Fruit fly (Drosophila melanogaster) whole organism, embryonic: ENCODE data around the gene CG9044.

Experiments used
- CG10431 ChIP-seq: fragments of 200-800 bp; sonication (Bioruptor generic); optimal IDR thresholded peaks from 3 replicates; lab custom pipeline; 2018; ENCODE audit warnings: missing biosample characterization, mild to moderate bottlenecking, missing genetic modification characterization
- CG11085 ChIP-seq: fragments of 200-800 bp; sonication (Bioruptor generic); IDR thresholded peaks from 2 replicates; pipeline ENCODE4 v1.3.6; 2022; ENCODE audit warnings: missing biosample characterization, missing genetic modification characterization
- CG11696 ChIP-seq: fragments of 200-800 bp; sonication (Bioruptor generic); IDR thresholded peaks from 2 replicates; pipeline ENCODE4 v1.3.6; 2022; ENCODE audit warnings: missing biosample characterization, missing genetic modification characterization
- CG13123 ChIP-seq: fragments of 200-800 bp; sonication (Bioruptor generic); optimal IDR thresholded peaks from 2 replicates; lab custom pipeline; 2016; ENCODE audit warnings: missing biosample characterization, missing genetic modification characterization
- CG13424 ChIP-seq: fragments of 200-800 bp; sonication (Bioruptor generic); optimal IDR thresholded peaks from 2 replicates; lab custom pipeline; 2019; ENCODE audit warnings: missing biosample characterization, mild to moderate bottlenecking, missing genetic modification characterization, moderate library complexity
- CG1529 ChIP-seq: fragments of 200-800 bp; sonication (Bioruptor generic); optimal IDR thresholded peaks from 3 replicates; lab custom pipeline; 2018; ENCODE audit warnings: missing biosample characterization, missing genetic modification characterization
- CG16779 ChIP-seq: fragments of 200-800 bp; sonication (Bioruptor generic); IDR thresholded peaks from 2 replicates; pipeline ENCODE4 v1.3.6; 2022; ENCODE audit warnings: missing biosample characterization, missing genetic modification characterization
- CG16863 ChIP-seq: fragments of 200-800 bp; sonication (Bioruptor generic); optimal IDR thresholded peaks from 3 replicates; lab custom pipeline; 2016; ENCODE audit warnings: missing biosample characterization, missing genetic modification characterization
- CG17385 ChIP-seq: fragments of 200-800 bp; sonication (Bioruptor generic); optimal IDR thresholded peaks from 3 replicates; lab custom pipeline; 2018; ENCODE audit warnings: missing biosample characterization, mild to moderate bottlenecking, missing genetic modification characterization
- CG18011 ChIP-seq: fragments of 200-800 bp; sonication (Bioruptor generic); optimal IDR thresholded peaks from 2 replicates; lab custom pipeline; 2017; ENCODE audit warnings: missing biosample characterization, missing genetic modification characterization, mild to moderate bottlenecking, moderate library complexity, missing genotype
- CG2199 ChIP-seq: fragments of 200-800 bp; sonication (Bioruptor generic); IDR thresholded peaks from 3 replicates; pipeline ENCODE4 v1.3.6; 2022; ENCODE audit warnings: missing biosample characterization, missing genetic modification characterization
- CG2712 ChIP-seq: fragments of 200-800 bp; optimal IDR thresholded peaks from 3 replicates; lab custom pipeline; 2019; ENCODE audit warnings: missing biosample characterization, mild to moderate bottlenecking, missing genetic modification characterization, moderate library complexity
- CG2889 ChIP-seq: fragments of 200-800 bp; sonication (Bioruptor generic); IDR thresholded peaks from 3 replicates; pipeline ENCODE4 v1.3.6; 2022; ENCODE audit warnings: missing biosample characterization, missing genetic modification characterization
- CG30403 ChIP-seq: fragments of 200-800 bp; sonication (Bioruptor generic); optimal IDR thresholded peaks from 3 replicates; lab custom pipeline; 2016; ENCODE audit warnings: missing biosample characterization, missing genetic modification characterization
- CG43689 ChIP-seq: fragments of 200-800 bp; sonication (Bioruptor generic); IDR thresholded peaks from 2 replicates; pipeline ENCODE4 v1.3.6; 2022; ENCODE audit warnings: missing biosample characterization, missing genetic modification characterization
- CG6683 ChIP-seq: fragments of 200-800 bp; sonication (Bioruptor generic); optimal IDR thresholded peaks from 2 replicates; lab custom pipeline; 2017; ENCODE audit warnings: missing biosample characterization, mild to moderate bottlenecking, missing genetic modification characterization, missing genetic modification reagents
- CG9215 ChIP-seq: fragments of 200-800 bp; sonication (Bioruptor generic); IDR thresholded peaks from 2 replicates; pipeline ENCODE4 v1.3.6; 2022; ENCODE audit warnings: missing biosample characterization, missing genetic modification characterization
- D19B ChIP-seq: fragments of 200-800 bp; sonication (Bioruptor generic); optimal IDR thresholded peaks from 2 replicates; lab custom pipeline; 2017; ENCODE audit warnings: missing biosample characterization, mild to moderate bottlenecking, missing genetic modification characterization
- HLH4C ChIP-seq: fragments of 200-800 bp; sonication (Bioruptor generic); IDR thresholded peaks from 3 replicates; pipeline ENCODE4 v1.3.6; 2022; ENCODE audit warnings: missing biosample characterization, missing genetic modification characterization; ENCODE audit not compliant: partially characterized antibody
- Hr39 ChIP-seq: fragments of >200 bp; optimal IDR thresholded peaks from 2 replicates; lab custom pipeline; 2017
- Hr51 ChIP-seq, 2 experiments: fragments of 200-800 bp; sonication (Bioruptor generic); optimal IDR thresholded peaks; 2 replicates in 1 of 2; 3 replicates in 1 of 2; lab custom pipeline; 2016 to 2018; ENCODE audit warnings: missing biosample characterization in 2 of 2, missing genetic modification characterization in 2 of 2, mild to moderate bottlenecking in 1 of 2, moderate library complexity in 1 of 2
- Hr78 ChIP-seq, 2 experiments: fragments of 200-800 bp in 1 of 2; fragments of >200 bp in 1 of 2; sonication (Bioruptor generic) in 1 of 2; optimal IDR thresholded peaks; 2 replicates each; lab custom pipeline; 2017 to 2019; ENCODE audit warnings: missing biosample characterization in 2 of 2, missing genetic modification characterization in 2 of 2, mild to moderate bottlenecking in 1 of 2, moderate library complexity in 1 of 2
- Kr ChIP-seq: fragments of 200-800 bp; sonication (Bioruptor generic); optimal IDR thresholded peaks from 2 replicates; lab custom pipeline; 2017; ENCODE audit warnings: missing biosample characterization, mild to moderate bottlenecking, missing genetic modification characterization
- Med ChIP-seq: fragments of 200-800 bp; sonication (Bioruptor generic); peaks from one replicate; lab custom pipeline; 2016; ENCODE audit warnings: missing biosample characterization, missing genetic modification characterization, mild to moderate bottlenecking, inconsistent platforms, moderate library complexity
- Mrtf ChIP-seq: fragments of 200-800 bp; sonication (Bioruptor generic); IDR thresholded peaks from 3 replicates; pipeline ENCODE4 v1.3.6; 2022; ENCODE audit warnings: missing biosample characterization, missing genetic modification characterization
- Myb ChIP-seq: fragments of 200-800 bp; sonication (Bioruptor generic); optimal IDR thresholded peaks from 2 replicates; lab custom pipeline; 2016; ENCODE audit warnings: missing biosample characterization, missing genetic modification characterization
- Nf-YA ChIP-seq: fragments of 200-800 bp; sonication (Bioruptor generic); IDR thresholded peaks from 2 replicates; pipeline ENCODE4 v1.3.6; 2022; ENCODE audit warnings: missing biosample characterization, missing genetic modification characterization
- Pdp1 ChIP-seq, 2 experiments: fragments of 200-800 bp; sonication (Bioruptor generic); optimal IDR thresholded peaks; 3 replicates each; lab custom pipeline; 2016; ENCODE audit warnings: missing biosample characterization in 2 of 2, missing genetic modification characterization in 2 of 2, mild to moderate bottlenecking in 1 of 2, moderate library complexity in 1 of 2
- ara ChIP-seq: fragments of 200-800 bp; sonication (Bioruptor generic); IDR thresholded peaks from 2 replicates; pipeline ENCODE4 v1.3.6; 2022; ENCODE audit warnings: missing biosample characterization, missing genetic modification characterization
- crol ChIP-seq: fragments of 200-800 bp; sonication (Bioruptor generic); IDR thresholded peaks from 2 replicates; pipeline ENCODE4 v1.3.6; 2022; ENCODE audit warnings: missing biosample characterization, missing genetic modification characterization
- fu2 ChIP-seq: fragments of 200-800 bp; sonication (Bioruptor generic); optimal IDR thresholded peaks from 2 replicates; lab custom pipeline; 2016; ENCODE audit warnings: missing biosample characterization, missing genetic modification characterization
- grn ChIP-seq: fragments of 200-800 bp; sonication (Bioruptor generic); optimal IDR thresholded peaks from 3 replicates; lab custom pipeline; 2017; ENCODE audit warnings: missing biosample characterization, missing genetic modification characterization
- gsb-n ChIP-seq: fragments of 200-800 bp; sonication (Bioruptor generic); optimal IDR thresholded peaks from 3 replicates; lab custom pipeline; 2018; ENCODE audit warnings: missing biosample characterization, mild to moderate bottlenecking, missing genetic modification characterization
- hb ChIP-seq: fragments of 200-800 bp; sonication (Bioruptor generic); IDR thresholded peaks from 3 replicates; pipeline ENCODE4 v1.3.6; 2022; ENCODE audit warnings: missing biosample characterization, missing genetic modification characterization; ENCODE audit not compliant: partially characterized antibody
- kah ChIP-seq: fragments of 200-800 bp; sonication (Bioruptor generic); optimal IDR thresholded peaks from 2 replicates; lab custom pipeline; 2018; ENCODE audit warnings: missing biosample characterization, mild to moderate bottlenecking, missing genetic modification characterization
- lov ChIP-seq, 2 experiments: fragments of 200-800 bp in 1 of 2; fragments of >200 bp in 1 of 2; sonication (Bioruptor generic) in 1 of 2; IDR thresholded peaks in 1 of 2; optimal IDR thresholded peaks in 1 of 2; 2 replicates in 1 of 2; 3 replicates in 1 of 2; pipeline versions ENCODE4 v1.3.6 to Lab custom; 2017 to 2022; ENCODE audit warnings: missing biosample characterization in 1 of 2, missing genetic modification characterization in 1 of 2
- nmo ChIP-seq: fragments of 200-800 bp; sonication (Bioruptor generic); optimal IDR thresholded peaks from 2 replicates; lab custom pipeline; 2018; ENCODE audit warnings: missing biosample characterization, mild to moderate bottlenecking, missing genetic modification characterization, moderate library complexity
- org-1 ChIP-seq: fragments of 200-800 bp; sonication (Bioruptor generic); optimal IDR thresholded peaks from 2 replicates; lab custom pipeline; 2017; ENCODE audit warnings: missing biosample characterization, missing genetic modification characterization
- prd ChIP-seq, 3 experiments: fragments of >200 bp in 2 of 3; fragments of 200-800 bp in 1 of 3; sonication (Bioruptor generic) in 1 of 3; optimal IDR thresholded peaks in 2 of 3; IDR thresholded peaks in 1 of 3; 2 replicates in 2 of 3; 3 replicates in 1 of 3; pipeline versions ENCODE4 v1.3.6 to Lab custom; 2017 to 2022; ENCODE audit warnings: missing biosample characterization in 1 of 3, missing genetic modification characterization in 1 of 3
- pros ChIP-seq: fragments of 200-800 bp; sonication (Bioruptor generic); optimal IDR thresholded peaks from 3 replicates; lab custom pipeline; 2019; ENCODE audit warnings: missing biosample characterization, mild to moderate bottlenecking, missing genetic modification characterization, moderate library complexity
- pzg ChIP-seq: fragments of 200-800 bp; sonication (Bioruptor generic); optimal IDR thresholded peaks from 3 replicates; lab custom pipeline; 2018; ENCODE audit warnings: missing biosample characterization, mild to moderate bottlenecking, missing genetic modification characterization, moderate library complexity
- so ChIP-seq: fragments of 200-800 bp; sonication (Bioruptor generic); IDR thresholded peaks from 3 replicates; pipeline ENCODE4 v1.3.6; 2022; ENCODE audit warnings: missing biosample characterization, missing genetic modification characterization
- sug ChIP-seq: fragments of 200-800 bp; optimal IDR thresholded peaks from 2 replicates; lab custom pipeline; 2019; ENCODE audit warnings: missing biosample characterization, mild to moderate bottlenecking, missing genetic modification characterization, moderate library complexity
- tio ChIP-seq: fragments of 200-800 bp; sonication (Bioruptor generic); optimal IDR thresholded peaks from 2 replicates; lab custom pipeline; 2017; ENCODE audit warnings: missing biosample characterization, missing genetic modification characterization, inconsistent platforms
- tll ChIP-seq, 2 experiments: fragments of 200-800 bp in 1 of 2; fragments of >200 bp in 1 of 2; sonication (Bioruptor generic) in 1 of 2; optimal IDR thresholded peaks; 2 replicates each; lab custom pipeline; 2017 to 2019; ENCODE audit warnings: missing biosample characterization in 2 of 2, missing genetic modification characterization in 2 of 2, mild to moderate bottlenecking in 1 of 2, moderate library complexity in 1 of 2
- twi ChIP-seq: fragments of 200-800 bp; optimal IDR thresholded peaks from 2 replicates; lab custom pipeline; 2019; ENCODE audit warnings: missing biosample characterization, mild to moderate bottlenecking, missing genetic modification characterization, moderate library complexity
- wdn ChIP-seq: fragments of 200-800 bp; sonication (Bioruptor generic); IDR thresholded peaks from 2 replicates; pipeline ENCODE4 v1.3.6; 2022; ENCODE audit warnings: missing biosample characterization, missing genetic modification characterization
- zen ChIP-seq: fragments of 200-800 bp; sonication (Bioruptor generic); optimal IDR thresholded peaks from 3 replicates; lab custom pipeline; 2018; ENCODE audit warnings: missing biosample characterization, mild to moderate bottlenecking, missing genetic modification characterization, moderate library complexity
- zen2 ChIP-seq: fragments of 200-800 bp; sonication (Bioruptor generic); IDR thresholded peaks from 3 replicates; pipeline ENCODE4 v1.3.6; 2022; ENCODE audit warnings: missing biosample characterization, missing genetic modification characterization; ENCODE audit not compliant: partially characterized antibody

The CG9044 gene

DNA sequence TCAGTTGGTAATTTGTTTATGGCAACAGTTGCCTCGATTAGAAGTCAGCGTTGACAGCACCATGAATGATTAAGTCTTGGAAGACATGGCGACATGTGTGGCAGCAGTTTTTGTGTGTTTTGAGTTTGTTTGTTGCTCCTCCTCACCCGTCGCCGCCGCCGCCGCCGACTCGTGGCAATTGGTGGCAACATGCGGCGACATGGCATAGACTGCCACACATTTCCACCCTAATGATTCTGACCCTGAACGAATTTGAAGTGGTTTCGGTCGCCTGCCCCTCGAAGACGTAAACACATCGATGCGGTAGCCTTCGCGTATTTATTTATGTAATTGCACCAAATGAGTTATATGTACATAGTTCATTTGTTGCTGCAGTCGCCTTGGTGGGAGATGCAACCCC is 46.4 kb upstream of the CG9044 start:
- TF ChIP-seq Med (GFP tag; lab: Kevin White, UChicago) (peak; percentile 27), CG43689 (GFP tag; lab: Robert Waterston, UW) (no peak), crol (GFP tag; lab: Robert Waterston, UW) (peak; percentile 64), fu2 (GFP tag; lab: Kevin White, UChicago) (no peak), CG13123 (GFP tag; lab: Kevin White, UChicago) (no peak), sug (tag; lab: Kevin White, UChicago) (no peak), Kr (GFP tag; lab: Kevin White, UChicago) (peak; percentile 17), wdn (GFP tag; lab: Robert Waterston, UW) (no peak), Hr51 (GFP tag; optimal IDR thresholded peaks at IDR 0.05; lab: Kevin White, UChicago) (no peak), twi (peak; percentile 85), CG2199 (0 out of 3 replicates have a peak, but pooled peaks have one; percentile 18), nmo (no peak), CG16863 (GFP tag; lab: Kevin White, UChicago) (no peak), CG13424 (tag; lab: Kevin White, UChicago) (no peak), prd (optimal IDR thresholded peaks at IDR 0.05; lab: Kevin White, UChicago) (no peak), prd (GFP tag; IDR thresholded peaks at IDR 0.05; lab: Robert Waterston, UW) (peak; percentile 27; the same call in 1 of the 3 replicates), CG2889 (no peak), Hr78 (GFP tag; optimal IDR thresholded peaks at IDR 0.05; lab: Kevin White, UChicago) (peak in 1 of 2 experiments; percentile 3), HLH4C (GFP tag; lab: Robert Waterston, UW) (no peak), org-1 (GFP tag; lab: Kevin White, UChicago) (peak; percentile 1), kah (GFP tag; lab: Kevin White, UChicago) (peak; percentile 25), CG1529 (no peak), Mrtf (GFP tag; lab: Robert Waterston, UW) (no peak), CG2712 (tag; lab: Kevin White, UChicago) (no peak), CG18011 (GFP tag; lab: Kevin White, UChicago) (no peak), CG30403 (GFP tag; lab: Kevin White, UChicago) (no peak), Myb (no peak), pros (GFP tag; lab: Kevin White, UChicago) (peak; percentile 80), CG9215 (GFP tag; lab: Robert Waterston, UW) (no peak), so (GFP tag; lab: Robert Waterston, UW) (no peak), zen (tag; lab: Kevin White, UChicago) (peak; percentile 78), CG6683 (no peak), CG11085 (GFP tag; lab: Robert Waterston, UW) (no peak), CG11696 (GFP tag; lab: Robert Waterston, UW) (no peak), tll (GFP tag; optimal IDR thresholded peaks at IDR 0.05; lab: Kevin White, UChicago) (peak in 1 of 2 experiments; percentile 41), zen2 (no peak), tio (GFP tag; lab: Kevin White, UChicago) (no peak), Hr39 (lab: Kevin White, UChicago) (no peak), ara (GFP tag; lab: Robert Waterston, UW) (0 out of 2 replicates have a peak, but pooled peaks have one; percentile 6), D19B (GFP tag; lab: Kevin White, UChicago) (no peak), Nf-YA (GFP tag; lab: Robert Waterston, UW) (no peak), hb (GFP tag; lab: Robert Waterston, UW) (no peak), gsb-n (tag; lab: Kevin White, UChicago) (peak; percentile 58), CG16779 (no peak), pzg (GFP tag; lab: Kevin White, UChicago) (no peak), CG17385 (no peak), CG10431 (no peak), lov (optimal IDR thresholded peaks at IDR 0.05; lab: Kevin White, UChicago) (no peak), lov (GFP tag; IDR thresholded peaks at IDR 0.05; lab: Robert Waterston, UW) (no peak), grn (GFP tag; lab: Kevin White, UChicago) (no peak), Pdp1 (GFP tag; optimal IDR thresholded peaks at IDR 0.05; lab: Kevin White, UChicago) (peak in 1 of 2 experiments; percentile 38)
